Fruit fly (Drosophila melanogaster) whole organism, embryonic: ENCODE data around the gene AspRS-m.

Experiments used
- CG10366 ChIP-seq: fragments of 200-800 bp; sonication (Bioruptor generic); IDR thresholded peaks from 2 replicates; pipeline ENCODE4 v1.3.6; 2022; ENCODE audit warnings: missing biosample characterization, missing genetic modification characterization
- CG10543 ChIP-seq: fragments of 200-800 bp; sonication (Bioruptor generic); optimal IDR thresholded peaks from 3 replicates; lab custom pipeline; 2017; ENCODE audit warnings: missing biosample characterization, mild to moderate bottlenecking, missing genetic modification characterization, moderate library complexity
- CG15073 ChIP-seq: fragments of 200-800 bp; sonication (Bioruptor generic); optimal IDR thresholded peaks from 2 replicates; lab custom pipeline; 2016; ENCODE audit warnings: missing biosample characterization, missing genetic modification characterization
- CG30431 ChIP-seq: fragments of 200-800 bp; sonication (Bioruptor generic); optimal IDR thresholded peaks from 2 replicates; lab custom pipeline; 2017; ENCODE audit warnings: missing biosample characterization, missing genetic modification characterization
- CG32772 ChIP-seq: fragments of 200-800 bp; sonication (Bioruptor generic); IDR thresholded peaks from 2 replicates; pipeline ENCODE4 v1.3.6; 2022; ENCODE audit warnings: missing biosample characterization, missing genetic modification characterization
- CG5180 ChIP-seq: fragments of 200-800 bp; sonication (Bioruptor generic); optimal IDR thresholded peaks from 3 replicates; lab custom pipeline; 2017; ENCODE audit warnings: missing biosample characterization, missing genetic modification characterization, mild to moderate bottlenecking, moderate library complexity, missing genetic modification reagents
- CG6854 ChIP-seq: fragments of 200-800 bp; sonication (Bioruptor generic); optimal IDR thresholded peaks from 3 replicates; lab custom pipeline; 2017; ENCODE audit warnings: missing biosample characterization, mild to moderate bottlenecking, missing genetic modification characterization
- CG7745 ChIP-seq: fragments of 200-800 bp; sonication (Bioruptor generic); optimal IDR thresholded peaks from 2 replicates; lab custom pipeline; 2018; ENCODE audit warnings: missing biosample characterization, mild to moderate bottlenecking, missing genetic modification characterization, moderate library complexity
- ci ChIP-seq: fragments of 200-800 bp; sonication (Bioruptor generic); IDR thresholded peaks from 3 replicates; pipeline ENCODE4 v1.3.6; 2022; ENCODE audit warnings: missing biosample characterization, missing genetic modification characterization
- crp ChIP-seq, 2 experiments: fragments of 200-800 bp; sonication (Bioruptor generic); optimal IDR thresholded peaks; 2 replicates in 1 of 2; 3 replicates in 1 of 2; lab custom pipeline; 2017; ENCODE audit warnings: missing biosample characterization in 2 of 2, missing genetic modification characterization in 2 of 2, mild to moderate bottlenecking in 1 of 2, moderate library complexity in 1 of 2
- cwo ChIP-seq: fragments of 200-800 bp; sonication (Bioruptor generic); optimal IDR thresholded peaks from 3 replicates; lab custom pipeline; 2017; ENCODE audit warnings: missing biosample characterization, missing genetic modification characterization, mild to moderate bottlenecking, moderate library complexity, missing genetic modification reagents
- gem ChIP-seq: fragments of 200-800 bp; sonication (Bioruptor generic); optimal IDR thresholded peaks from 2 replicates; lab custom pipeline; 2019; ENCODE audit warnings: missing biosample characterization, mild to moderate bottlenecking, missing genetic modification characterization, moderate library complexity
- org-1 ChIP-seq: fragments of 200-800 bp; sonication (Bioruptor generic); optimal IDR thresholded peaks from 2 replicates; lab custom pipeline; 2017; ENCODE audit warnings: missing biosample characterization, missing genetic modification characterization
- tin ChIP-seq: fragments of 200-800 bp; sonication (Bioruptor generic); optimal IDR thresholded peaks from 3 replicates; lab custom pipeline; 2016; ENCODE audit warnings: missing biosample characterization, missing genetic modification characterization

DNA sequence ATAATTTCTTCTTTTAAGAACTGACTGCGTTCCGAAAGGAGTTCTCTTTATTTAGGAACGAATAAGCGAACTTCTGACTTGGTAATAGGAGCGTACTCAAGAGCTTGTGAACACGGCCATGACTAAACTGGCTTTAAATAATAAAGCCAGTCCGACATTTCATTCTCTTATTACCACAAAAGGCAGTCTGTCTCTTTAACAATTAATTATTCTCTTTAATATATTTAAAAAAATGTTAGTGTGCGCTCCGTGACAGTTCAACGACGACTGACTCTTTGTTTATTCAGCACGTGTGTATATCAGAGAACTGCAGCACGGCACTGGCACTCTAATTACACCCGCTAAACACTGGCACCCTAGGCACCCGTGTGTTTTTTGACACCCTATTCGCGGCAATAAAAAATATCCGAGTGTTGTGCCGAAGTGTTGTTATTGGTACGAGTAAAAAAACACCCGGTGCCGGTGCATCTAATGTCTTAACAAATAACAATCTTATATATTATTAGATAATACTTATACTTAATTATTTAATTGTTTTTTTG lies 31.7 kb downstream of the AspRS-m start, which contains the start of gene CG31809:
- no peak for TF ChIP-seq crp (GFP tag; optimal IDR thresholded peaks at IDR 0.05; lab: Kevin White, UChicago)
- TF ChIP-seq CG32772 (GFP tag; lab: Robert Waterston, UW): no peak
- TF ChIP-seq CG10543: no peak
- TF ChIP-seq CG6854 (GFP tag; lab: Kevin White, UChicago): no peak
- no peak for TF ChIP-seq CG7745
- TF ChIP-seq gem (tag; lab: Kevin White, UChicago): no peak
- TF ChIP-seq CG30431: no peak
- TF ChIP-seq CG5180 (GFP tag; lab: Kevin White, UChicago): no peak
- TF ChIP-seq CG10366 (GFP tag; lab: Robert Waterston, UW): peak; percentile 7; the same call in 1 of the 2 replicates
- TF ChIP-seq ci: no peak
- TF ChIP-seq tin: no peak
- no peak for TF ChIP-seq CG15073 (GFP tag; lab: Kevin White, UChicago)
- no peak for TF ChIP-seq org-1 (GFP tag; lab: Kevin White, UChicago)
- peak; percentile 67 for TF ChIP-seq cwo (GFP tag; lab: Kevin White, UChicago)
